Worm (Caenorhabditis elegans) whole organism, L4 larva: ENCODE data around the gene dsl-6.

Experiments
- dpl-1 ChIP-seq: fragments of 150-350 bp; optimal IDR thresholded peaks from 2 replicates; lab custom pipeline; 2014; ENCODE audit warnings: missing biosample characterization, missing genetic modification reagents, missing genetic modification characterization
- egl-43 ChIP-seq: fragments of 200-800 bp; sonication (Bioruptor generic); IDR thresholded peaks from 2 replicates; pipeline ENCODE4 v1.3.6; 2022; ENCODE audit warnings: missing genetic modification reagents, missing genetic modification characterization, missing compliant biosample characterization
- lir-3 ChIP-seq: sonication (generic microtip); optimal IDR thresholded peaks from 2 replicates; lab custom pipeline; 2016; ENCODE audit warnings: mild to moderate bottlenecking, missing genetic modification characterization, missing compliant biosample characterization
- lsy-2 ChIP-seq, 2 experiments: fragments of 150-350 bp in 1 of 2; sonication (generic microtip) in 1 of 2; optimal IDR thresholded peaks; 2 replicates each; lab custom pipeline; 2014 to 2017; ENCODE audit warnings: missing biosample characterization in 2 of 2, missing genetic modification characterization in 2 of 2
- mxl-2 ChIP-seq: fragments of 200-800 bp; sonication (Bioruptor generic); conservative IDR thresholded peaks from 2 replicates; pipeline ENCODE4 v1.3.6; 2022; ENCODE audit warnings: missing genetic modification reagents, missing genetic modification characterization, missing compliant biosample characterization
- nhr-41 ChIP-seq: fragments of 200-800 bp; sonication (Bioruptor generic); IDR thresholded peaks from 2 replicates; pipeline ENCODE4 v1.3.6; 2022; ENCODE audit warnings: missing genetic modification reagents, missing genetic modification characterization, missing compliant biosample characterization
- nhr-76 ChIP-seq: fragments of 150-350 bp; optimal IDR thresholded peaks from 2 replicates; lab custom pipeline; 2014; ENCODE audit warnings: missing biosample characterization, missing genetic modification characterization
- nhr-77 ChIP-seq: fragments of 150-350 bp; optimal IDR thresholded peaks from 2 replicates; lab custom pipeline; 2014; ENCODE audit warnings: missing biosample characterization, missing genetic modification characterization
- pha-4 ChIP-seq, 2 experiments: fragments of 150-350 bp in 1 of 2; fragments of 200-800 bp in 1 of 2; sonication (Bioruptor generic) in 1 of 2; IDR thresholded peaks in 1 of 2; optimal IDR thresholded peaks in 1 of 2; 2 replicates each; pipeline versions ENCODE4 v1.3.6 to Lab custom; 2014 to 2022; ENCODE audit warnings: missing genetic modification characterization in 2 of 2, missing genetic modification reagents in 2 of 2, missing biosample characterization in 1 of 2, missing compliant biosample characterization in 1 of 2
- unc-39 ChIP-seq: sonication (generic microtip); optimal IDR thresholded peaks from 2 replicates; lab custom pipeline; 2017; ENCODE audit warnings: missing biosample characterization, missing genetic modification characterization
- ztf-11 ChIP-seq: fragments of 150-350 bp; optimal IDR thresholded peaks from 2 replicates; lab custom pipeline; 2014; ENCODE audit warnings: missing biosample characterization, missing genetic modification characterization

DNA sequence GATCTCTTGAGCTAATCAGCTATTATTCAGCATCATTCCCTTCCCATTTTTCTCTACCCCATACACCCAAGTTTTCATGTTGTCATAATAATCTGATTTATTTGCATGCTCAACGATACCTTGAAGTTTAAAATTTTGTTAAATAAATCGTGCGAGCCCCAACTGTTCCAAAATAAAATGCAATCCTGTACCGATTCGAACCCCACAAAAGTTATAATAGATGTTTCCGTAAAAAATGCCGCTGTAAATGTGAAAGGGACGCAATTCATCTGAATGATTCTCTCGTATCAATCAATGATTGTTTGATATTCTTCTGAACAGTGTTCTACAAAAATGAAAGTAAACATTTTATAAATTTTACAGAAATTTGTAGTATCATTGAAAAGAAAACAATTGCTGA is 20.7 kb downstream of the dsl-6 start:
- TF ChIP-seq egl-43, result no peak
- no peak for TF ChIP-seq nhr-76 (tag; lab: Kevin White, UChicago)
- no peak for TF ChIP-seq ztf-11 (tag; lab: Kevin White, UChicago)
- no peak for TF ChIP-seq unc-39 (tag; lab: Kevin White, UChicago)
- no peak for TF ChIP-seq dpl-1 (GFP tag; lab: Kevin White, UChicago)
- no peak for TF ChIP-seq pha-4 (GFP tag; IDR thresholded peaks at IDR 0.05; lab: Robert Waterston, UW)
- no peak for TF ChIP-seq pha-4 (tag; optimal IDR thresholded peaks at IDR 0.05; lab: Kevin White, UChicago)
- no peak for TF ChIP-seq nhr-77 (tag; lab: Kevin White, UChicago)
- TF ChIP-seq mxl-2, result no peak
- TF ChIP-seq lir-3, result no peak
- TF ChIP-seq nhr-41, result no peak
- no peak for TF ChIP-seq lsy-2 (tag; optimal IDR thresholded peaks at IDR 0.05; lab: Kevin White, UChicago)
